Worm (Caenorhabditis elegans): Measurements from ENCODE around the gene ptd-2.

DNA sequence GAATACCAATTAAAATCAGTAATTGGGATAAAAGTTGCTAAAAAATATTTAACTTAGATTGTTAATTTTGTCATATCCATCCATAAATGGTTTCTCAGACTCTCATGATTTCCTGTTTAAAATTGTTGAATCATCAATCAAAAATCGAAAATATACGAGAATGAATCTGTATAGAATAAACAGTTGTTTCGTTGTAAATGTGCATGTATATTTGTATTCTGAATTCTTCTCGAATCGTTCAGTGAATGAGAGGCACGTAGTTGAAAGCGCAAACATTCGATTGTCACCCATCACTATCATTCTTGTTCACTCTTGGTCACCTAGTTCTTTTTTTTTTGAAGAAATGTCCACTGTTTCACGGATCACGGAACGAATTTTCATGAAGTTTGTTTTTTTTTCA is at the start of gene ptd-2:
- no peak for TF ChIP-seq nfya-1 (tag; optimal IDR thresholded peaks at IDR 0.05)
- no peak for TF ChIP-seq elt-4 (tag; optimal IDR thresholded peaks at IDR 0.05)
- TF ChIP-seq ama-1 (optimal IDR thresholded peaks at IDR 0.05): no peak
- TF ChIP-seq unc-55 (GFP tag; optimal IDR thresholded peaks at IDR 0.05): no peak
- TF ChIP-seq dmd-4 (tag; optimal IDR thresholded peaks at IDR 0.05; ENCODE audit: borderline replicate concordance): no peak
- no peak for TF ChIP-seq ceh-19 (GFP tag; optimal IDR thresholded peaks at IDR 0.05)
- TF ChIP-seq pag-3 (tag; optimal IDR thresholded peaks at IDR 0.05; ENCODE audit: borderline replicate concordance): no peak
- TF ChIP-seq pax-1 (tag; optimal IDR thresholded peaks at IDR 0.05): no peak
- TF ChIP-seq pha-4 (tag; optimal IDR thresholded peaks at IDR 0.05): no peak
- TF ChIP-seq K09A11.1 (tag; optimal IDR thresholded peaks at IDR 0.05; ENCODE audit: insufficient read depth): no peak
- TF ChIP-seq fkh-10 (GFP tag; optimal IDR thresholded peaks at IDR 0.05): no peak
- TF ChIP-seq unc-86 (tag; optimal IDR thresholded peaks at IDR 0.05): no peak
- no peak for TF ChIP-seq hlh-13 (GFP tag; optimal IDR thresholded peaks at IDR 0.05)
